Worm (Caenorhabditis elegans): Measurements from ENCODE around the gene lin-8.

The lin-8 gene

DNA sequence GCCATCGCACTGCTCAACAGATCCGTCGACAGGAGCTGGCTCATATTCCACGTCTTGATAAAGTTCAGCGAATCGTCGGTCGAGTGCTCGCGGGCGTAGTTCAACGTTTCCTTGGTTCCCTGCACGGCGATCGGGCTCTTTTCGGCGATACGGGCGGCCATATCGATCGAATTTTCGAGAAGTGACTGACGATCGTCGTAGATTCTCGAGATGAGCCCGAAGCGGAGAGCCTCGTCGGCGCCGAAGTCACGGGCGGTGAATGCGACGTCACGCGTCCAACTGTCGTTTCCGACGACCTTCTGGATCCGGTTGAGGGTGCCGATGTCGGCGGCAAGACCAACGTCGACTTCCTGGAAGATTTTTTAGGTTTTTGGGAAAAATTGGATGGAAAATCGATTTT lies 52.9 kb downstream of the lin-8 start:
- TF ChIP-seq aha-1 (tag) (peak; percentile 80), ces-1 (GFP tag; optimal IDR thresholded peaks at IDR 0.05) (no peak), F10B5.3 (tag; optimal IDR thresholded peaks at IDR 0.05) (no peak), set-16 (GFP tag; IDR thresholded peaks at IDR 0.05) (peak; percentile 70)
